Worm (Caenorhabditis elegans) whole organism, young adult: Measurements from ENCODE around the gene ztf-1.
A peak's percentile ranks its signal among the peaks of the same experiment; 100 is the strongest.

Source experiments
- B0261.1 ChIP-seq: sonication (generic microtip); optimal IDR thresholded peaks from 2 replicates; lab custom pipeline; 2016; ENCODE audit warnings: mild to moderate bottlenecking, missing genetic modification characterization, moderate library complexity, missing compliant biosample characterization
- C17E4.6 ChIP-seq: fragments of 200-800 bp; sonication (Bioruptor generic); IDR thresholded peaks from 2 replicates; pipeline ENCODE4 v1.3.6; 2022; ENCODE audit warnings: missing genetic modification reagents, missing genetic modification characterization, missing compliant biosample characterization
- D2030.7 ChIP-seq: fragments of 200-800 bp; sonication (Bioruptor generic); IDR thresholded peaks from 2 replicates; pipeline ENCODE4 v1.3.6; 2022; ENCODE audit warnings: missing genetic modification reagents, missing genetic modification characterization, missing compliant biosample characterization
- F22D6.2 ChIP-seq: sonication (generic microtip); optimal IDR thresholded peaks from 2 replicates; lab custom pipeline; 2016; ENCODE audit warnings: mild to moderate bottlenecking, missing genetic modification characterization, missing compliant biosample characterization
- F23B12.7 ChIP-seq: sonication (generic microtip); optimal IDR thresholded peaks from 2 replicates; lab custom pipeline; 2017; ENCODE audit warnings: missing genetic modification characterization, mild to moderate bottlenecking, missing compliant biosample characterization, antibody characterized with exemption, moderate library complexity; ENCODE audit not compliant: insufficient read depth
- F33H1.4 ChIP-seq: fragments of 200-800 bp; sonication (Bioruptor generic); IDR thresholded peaks from 2 replicates; pipeline ENCODE4 v1.3.6; 2022; ENCODE audit warnings: missing genetic modification reagents, missing genetic modification characterization, missing compliant biosample characterization
- F39B2.1 ChIP-seq: fragments of 200-800 bp; sonication (Bioruptor generic); IDR thresholded peaks from 2 replicates; pipeline ENCODE4 v1.3.6; 2022; ENCODE audit warnings: missing genetic modification reagents, missing genetic modification characterization, missing compliant biosample characterization
- F55B11.4 ChIP-seq: sonication (generic microtip); optimal IDR thresholded peaks from 2 replicates; lab custom pipeline; 2016; ENCODE audit warnings: missing compliant biosample characterization, missing genetic modification characterization, borderline replicate concordance; ENCODE audit not compliant: insufficient read depth
- K11D2.4 ChIP-seq: fragments of 200-800 bp; sonication (Bioruptor generic); IDR thresholded peaks from 2 replicates; pipeline ENCODE4 v1.3.6; 2022; ENCODE audit warnings: missing genetic modification reagents, missing genetic modification characterization, missing compliant biosample characterization
- Y53F4B.3 ChIP-seq: fragments of 200-800 bp; sonication (Bioruptor generic); IDR thresholded peaks from 2 replicates; pipeline ENCODE4 v1.3.6; 2022; ENCODE audit warnings: missing genetic modification reagents, missing genetic modification characterization, missing compliant biosample characterization
- Y53G8AR.9 ChIP-seq: fragments of 200-800 bp; sonication (Bioruptor generic); conservative IDR thresholded peaks from 2 replicates; pipeline ENCODE4 v1.3.6; 2022; ENCODE audit warnings: missing genetic modification reagents, missing genetic modification characterization, missing compliant biosample characterization
- attf-3 ChIP-seq: fragments of 200-800 bp; sonication (Bioruptor generic); conservative IDR thresholded peaks from 2 replicates; pipeline ENCODE4 v1.3.6; 2022; ENCODE audit warnings: missing genetic modification reagents, missing genetic modification characterization, missing compliant biosample characterization
- dpff-1 ChIP-seq: sonication (generic microtip); optimal IDR thresholded peaks from 2 replicates; lab custom pipeline; 2017; ENCODE audit warnings: mild to moderate bottlenecking, missing genetic modification characterization, missing compliant biosample characterization
- dpl-1 ChIP-seq: fragments of 150-350 bp; optimal IDR thresholded peaks from 2 replicates; lab custom pipeline; 2014; ENCODE audit warnings: missing biosample characterization, missing genetic modification reagents, missing genetic modification characterization
- ekl-4 ChIP-seq: fragments of 200-800 bp; sonication (Bioruptor generic); IDR thresholded peaks from 2 replicates; pipeline ENCODE4 v1.3.6; 2022; ENCODE audit warnings: missing genetic modification reagents, missing genetic modification characterization, missing compliant biosample characterization
- fkh-3 ChIP-seq: sonication (generic microtip); optimal IDR thresholded peaks from 2 replicates; lab custom pipeline; 2016; ENCODE audit warnings: mild to moderate bottlenecking, missing genetic modification characterization, missing compliant biosample characterization
- lin-54 ChIP-seq: fragments of 200-800 bp; sonication (Bioruptor generic); optimal IDR thresholded peaks from 2 replicates; lab custom pipeline; 2018; ENCODE audit warnings: mild to moderate bottlenecking, missing genetic modification characterization, missing compliant biosample characterization
- lsl-1 ChIP-seq: fragments of 200-800 bp; sonication (Bioruptor generic); optimal IDR thresholded peaks from 2 replicates; lab custom pipeline; 2018; ENCODE audit warnings: mild to moderate bottlenecking, missing genetic modification characterization, moderate library complexity, missing compliant biosample characterization
- madf-6 ChIP-seq: fragments of 200-800 bp; sonication (Bioruptor generic); IDR thresholded peaks from 2 replicates; pipeline ENCODE4 v1.3.6; 2022; ENCODE audit warnings: missing genetic modification reagents, missing genetic modification characterization, missing compliant biosample characterization
- madf-8 ChIP-seq: fragments of 200-800 bp; sonication (Bioruptor generic); conservative IDR thresholded peaks from 2 replicates; pipeline ENCODE4 v1.3.6; 2022; ENCODE audit warnings: missing genetic modification reagents, missing genetic modification characterization, missing compliant biosample characterization
- mcd-1 ChIP-seq: fragments of 200-800 bp; sonication (Bioruptor generic); IDR thresholded peaks from 2 replicates; pipeline ENCODE4 v1.3.6; 2022; ENCODE audit warnings: missing genetic modification reagents, missing genetic modification characterization, missing compliant biosample characterization
- mel-28 ChIP-seq: sonication (generic microtip); optimal IDR thresholded peaks from 2 replicates; lab custom pipeline; 2016; ENCODE audit warnings: borderline replicate concordance, mild to moderate bottlenecking, missing genetic modification characterization, missing compliant biosample characterization
- mes-4 ChIP-seq: sonication (generic microtip); optimal IDR thresholded peaks from 2 replicates; lab custom pipeline; 2016; ENCODE audit warnings: missing genotype, missing genetic modification characterization, missing compliant biosample characterization
- nfya-1 ChIP-seq: sonication (generic microtip); optimal IDR thresholded peaks from 2 replicates; lab custom pipeline; 2017; ENCODE audit warnings: antibody characterized with exemption, missing compliant biosample characterization, missing genetic modification characterization, borderline replicate concordance; ENCODE audit not compliant: insufficient read depth
- nfya-2 ChIP-seq: fragments of 200-800 bp; sonication (Bioruptor generic); IDR thresholded peaks from 2 replicates; pipeline ENCODE4 v1.3.6; 2022; ENCODE audit warnings: missing genetic modification reagents, missing genetic modification characterization, missing compliant biosample characterization
- nhr-27 ChIP-seq: fragments of 200-800 bp; sonication (Bioruptor generic); optimal IDR thresholded peaks from 2 replicates; lab custom pipeline; 2018; ENCODE audit warnings: mild to moderate bottlenecking, missing genetic modification characterization, moderate library complexity, missing compliant biosample characterization
- nhr-90 ChIP-seq: sonication (generic microtip); optimal IDR thresholded peaks from 2 replicates; lab custom pipeline; 2016; ENCODE audit warnings: missing genotype, mild to moderate bottlenecking, missing genetic modification characterization, missing compliant biosample characterization
- snpc-3.4 ChIP-seq: sonication (generic microtip); optimal IDR thresholded peaks from 2 replicates; lab custom pipeline; 2017; ENCODE audit warnings: missing genetic modification characterization, mild to moderate bottlenecking, missing compliant biosample characterization, antibody characterized with exemption, moderate library complexity, missing genotype, missing genetic modification reagents
- snpc-4 ChIP-seq, 5 experiments: fragments of 150-350 bp in 1 of 5; sonication (generic microtip) in 4 of 5; optimal IDR thresholded peaks; 2 replicates each; lab custom pipeline; 2014 to 2018; ENCODE audit warnings: missing genetic modification characterization in 5 of 5, missing biosample characterization in 3 of 5, antibody characterized with exemption in 2 of 5, mild to moderate bottlenecking in 2 of 5, missing compliant biosample characterization in 2 of 5, missing genotype in 2 of 5, moderate library complexity in 2 of 5, missing genetic modification reagents in 1 of 5
- somi-1 ChIP-seq: fragments of 200-800 bp; sonication (Bioruptor generic); optimal IDR thresholded peaks from 2 replicates; lab custom pipeline; 2018; ENCODE audit warnings: mild to moderate bottlenecking, missing genetic modification characterization, missing compliant biosample characterization
- tbx-9 ChIP-seq: sonication (generic microtip); optimal IDR thresholded peaks from 2 replicates; lab custom pipeline; 2016; ENCODE audit warnings: borderline replicate concordance, missing genetic modification characterization, inconsistent platforms, missing compliant biosample characterization
- tlf-1 ChIP-seq: fragments of 200-800 bp; sonication (Bioruptor generic); optimal IDR thresholded peaks from 2 replicates; lab custom pipeline; 2018; ENCODE audit warnings: mild to moderate bottlenecking, missing genetic modification characterization, missing compliant biosample characterization
- unc-62 ChIP-seq: fragments of 150-350 bp; optimal IDR thresholded peaks from 2 replicates; lab custom pipeline; 2014; ENCODE audit warnings: missing biosample characterization, missing genetic modification reagents, missing genetic modification characterization
- xnd-1 ChIP-seq: sonication (generic microtip); optimal IDR thresholded peaks from 2 replicates; lab custom pipeline; 2016; ENCODE audit warnings: missing genotype, missing genetic modification reagents, missing genetic modification characterization, missing compliant biosample characterization
- ztf-3 ChIP-seq: fragments of 200-800 bp; sonication (Bioruptor generic); optimal IDR thresholded peaks from 2 replicates; lab custom pipeline; 2018; ENCODE audit warnings: mild to moderate bottlenecking, missing genetic modification characterization, missing compliant biosample characterization

The ztf-1 gene

ce11 chrIII:8831059-8831750 lies 39.1 kb upstream of the ztf-1 start, which contains the start of gene F44E2.10:
F44E2.10 (minus strand) TSS chrIII:8831109.
- TF ChIP-seq ztf-3 (GFP tag; lab: Kevin White, UChicago) = no peak
- TF ChIP-seq nhr-90 = no peak
- TF ChIP-seq nfya-2 = no peak
- TF ChIP-seq madf-6 (GFP tag; lab: Robert Waterston, UW) = peak; percentile 72
- no peak for TF ChIP-seq F55B11.4
- peak; percentile 83 for TF ChIP-seq F33H1.4 (GFP tag; lab: Robert Waterston, UW)
- TF ChIP-seq lsl-1 (GFP tag; lab: Kevin White, UChicago) = peak; percentile 88
- TF ChIP-seq B0261.1 (tag; lab: Kevin White, UChicago) = no peak
- peak; percentile 67 for TF ChIP-seq xnd-1 (tag; lab: Kevin White, UChicago)
- TF ChIP-seq nfya-1 (tag; lab: Kevin White, UChicago) = no peak
- TF ChIP-seq tbx-9 (tag; lab: Kevin White, UChicago) = no peak
- TF ChIP-seq fkh-3 (tag; lab: Kevin White, UChicago) = no peak
- peak; percentile 46 for TF ChIP-seq madf-8 (GFP tag; lab: Robert Waterston, UW)
- TF ChIP-seq dpl-1 (GFP tag; lab: Kevin White, UChicago) = peak; percentile 23
- no peak for TF ChIP-seq K11D2.4

DNA sequence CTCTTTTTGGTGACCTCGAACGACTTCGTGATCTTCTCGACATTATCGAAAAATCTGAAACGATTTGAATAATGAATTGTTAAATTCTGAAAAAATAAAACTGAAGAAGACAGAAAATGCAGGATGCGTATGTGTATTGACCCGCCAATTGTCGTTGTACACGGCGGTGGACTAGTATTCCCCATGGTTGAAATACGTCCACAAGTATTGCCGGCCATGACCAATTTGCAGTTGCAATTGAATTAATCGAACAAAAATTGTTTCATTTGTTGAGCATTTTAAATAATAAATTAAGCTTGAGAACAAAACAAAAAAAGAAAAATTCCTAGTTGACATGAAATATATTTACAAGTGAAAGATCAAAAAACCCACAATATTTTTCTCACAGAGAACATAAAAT lies 37.1 kb upstream of the ztf-1 start, which contains the start of gene F44E2.3:
TSS of gene F44E2.3 (minus strand) at position 61 of the 400 bp plus-strand sequence.
- TF ChIP-seq D2030.7 (GFP tag; lab: Robert Waterston, UW) (0 out of 2 replicates have a peak, but pooled peaks have one; percentile 24), F39B2.1 (no peak), lin-54 (no peak), somi-1 (no peak), nhr-27 (tag; lab: Kevin White, UChicago) (no peak)
- TF ChIP-seq, all 124 proteins: peak for 1

ce11 chrIII:8827128-8827527 lies 35.0 kb upstream of the ztf-1 start, which contains the start of gene F54F2.9:
F54F2.9 (minus strand) TSS chrIII:8827228.
- TF ChIP-seq nhr-27 (tag; lab: Kevin White, UChicago) (no peak), mel-28 (tag; lab: Kevin White, UChicago) (no peak)
- TF ChIP-seq, all 124 proteins: peak for 0

ce11 chrIII:8824556-8824955 lies 32.4 kb upstream of the ztf-1 start:
- TF ChIP-seq Y53G8AR.9 (GFP tag; lab: Robert Waterston, UW) = 0 out of 2 replicates have a peak, but pooled peaks have one; percentile 19
- no peak for TF ChIP-seq ekl-4 (GFP tag; lab: Robert Waterston, UW)

DNA sequence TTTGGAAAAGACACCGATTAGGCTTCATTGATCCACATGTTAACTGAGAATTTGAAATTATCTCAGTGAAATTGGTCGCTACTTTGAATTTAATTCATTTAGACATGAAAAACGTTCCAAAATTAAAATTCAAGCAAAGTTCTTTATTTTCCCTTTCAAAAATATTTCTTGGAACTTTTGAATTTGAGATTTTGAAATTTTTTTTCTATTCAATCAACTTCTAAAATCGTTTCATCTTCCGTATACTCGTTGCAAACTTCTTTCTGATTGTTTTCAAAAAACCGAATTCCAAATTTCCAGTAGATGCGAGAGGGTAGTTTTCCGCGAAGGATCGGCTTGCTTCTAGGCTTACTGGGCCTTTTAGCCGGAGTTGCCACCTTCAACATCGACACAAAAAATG lies 26.4 kb upstream of the ztf-1 start, which contains the start of gene pat-2:
TSS of gene pat-2 (plus strand) at position 301 of the 400 bp plus-strand sequence.
- TF ChIP-seq ekl-4 (GFP tag; lab: Robert Waterston, UW) = no peak
- TF ChIP-seq F22D6.2 = no peak
- no peak for TF ChIP-seq unc-62 (GFP tag; lab: Kevin White, UChicago)
- TF ChIP-seq Y53F4B.3 (GFP tag; lab: Robert Waterston, UW) = no peak
- TF ChIP-seq C17E4.6 (GFP tag; lab: Robert Waterston, UW) = no peak
- no peak for TF ChIP-seq mel-28 (tag; lab: Kevin White, UChicago)

- TF ChIP-seq attf-3 (GFP tag; lab: Robert Waterston, UW) (no peak), mcd-1 (GFP tag; lab: Robert Waterston, UW) (no peak), snpc-3.4 (tag; lab: Kevin White, UChicago) (no peak), dpff-1 (tag; lab: Kevin White, UChicago) (no peak), mel-28 (tag; lab: Kevin White, UChicago) (no peak), snpc-4 (GFP tag; optimal IDR thresholded peaks at IDR 0.05; lab: Kevin White, UChicago) (no peak), snpc-4 (tag; optimal IDR thresholded peaks at IDR 0.05; lab: Kevin White, UChicago) (no peak), F23B12.7 (no peak), K11D2.4 (no peak), tlf-1 (GFP tag; lab: Kevin White, UChicago) (no peak), nfya-2 (no peak), tbx-9 (tag; lab: Kevin White, UChicago) (no peak), mes-4 (no peak), Y53F4B.3 (GFP tag; lab: Robert Waterston, UW) (no peak)
Measured at ce11 chrIII:8815699-8816098, 23.5 kb upstream of the ztf-1 start.
